Fruit fly (Drosophila melanogaster): ENCODE measurements around the gene CG17028.

dm6 chr3L:16010176-16010575 lies 31.9 kb downstream of the CG17028 start:
- TF ChIP-seq Crg-1 (GFP tag; optimal IDR thresholded peaks at IDR 0.05), result no peak
- TF ChIP-seq bab1 (GFP tag; optimal IDR thresholded peaks at IDR 0.05), result no peak
- TF ChIP-seq pad (GFP tag; optimal IDR thresholded peaks at IDR 0.05), result no peak
- no peak for TF ChIP-seq CG5204 (GFP tag; optimal IDR thresholded peaks at IDR 0.05)
- TF ChIP-seq Hr96 (GFP tag; optimal IDR thresholded peaks at IDR 0.05), result no peak
- TF ChIP-seq CG14711 (tag; optimal IDR thresholded peaks at IDR 0.05), result no peak
- no peak for TF ChIP-seq CG7045 (GFP tag; optimal IDR thresholded peaks at IDR 0.05)
- TF ChIP-seq kay (GFP tag; ENCODE audit: borderline replicate concordance), result no peak
- TF ChIP-seq ovo (GFP tag; optimal IDR thresholded peaks at IDR 0.05), result no peak

Measured in whole organism, adult.